Fruit fly (Drosophila melanogaster): ENCODE measurements around the gene Pkd2.

Gene Pkd2

DNA sequence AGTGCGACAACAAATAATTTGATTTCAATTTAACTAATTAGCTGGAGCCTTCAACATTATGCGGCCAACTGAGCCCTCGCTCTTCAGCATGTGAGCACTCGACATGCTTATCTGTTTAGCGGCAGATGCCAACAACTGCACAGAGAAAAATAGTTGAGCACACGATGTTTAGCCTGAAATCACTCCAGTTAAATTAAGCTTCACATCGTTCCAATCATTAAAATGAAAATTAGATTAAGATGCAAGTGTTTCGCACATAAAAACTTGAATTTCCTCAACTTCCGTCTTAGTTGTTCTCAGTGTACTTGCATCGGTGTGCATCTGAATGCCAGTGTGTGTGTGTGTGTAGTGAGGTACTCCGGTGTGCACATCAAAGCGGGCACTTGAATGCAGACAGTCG lies 47.2 kb upstream of the Pkd2 start (continued):
- peak; percentile 49 for TF ChIP-seq CG10267 (tag; optimal IDR thresholded peaks at IDR 0.05)
- TF ChIP-seq Side (GFP tag; optimal IDR thresholded peaks at IDR 0.05): peak; percentile 4
- TF ChIP-seq CG33557 (GFP tag; optimal IDR thresholded peaks at IDR 0.05): peak; percentile 70
- peak; percentile 9 for TF ChIP-seq CG8290 (GFP tag; optimal IDR thresholded peaks at IDR 0.05)
- TF ChIP-seq CG8290 (tag; optimal IDR thresholded peaks at IDR 0.05): no peak
- peak; percentile 48 for TF ChIP-seq Ptx1 (GFP tag; IDR thresholded peaks at IDR 0.05)
- no peak for TF ChIP-seq HHEX (GFP tag; optimal IDR thresholded peaks at IDR 0.05)
- TF ChIP-seq sd (tag; optimal IDR thresholded peaks at IDR 0.05): no peak
- TF ChIP-seq CG14667 (GFP tag; IDR thresholded peaks at IDR 0.05): peak; percentile 40; the same call in 1 of the 2 replicates
- TF ChIP-seq Adf1 (GFP tag; IDR thresholded peaks at IDR 0.05): no peak
- TF ChIP-seq CG2712 (tag; optimal IDR thresholded peaks at IDR 0.05): peak; percentile 59
- TF ChIP-seq MESR4 (GFP tag; optimal IDR thresholded peaks at IDR 0.05): no peak
- TF ChIP-seq Kr (GFP tag; optimal IDR thresholded peaks at IDR 0.05): no peak
- TF ChIP-seq tup (GFP tag; optimal IDR thresholded peaks at IDR 0.05): no peak
- TF ChIP-seq nerfin-2 (GFP tag; IDR thresholded peaks at IDR 0.05; ENCODE audit: partially characterized antibody): no peak
- TF ChIP-seq CG13775 (GFP tag; optimal IDR thresholded peaks at IDR 0.05): peak; percentile 47
- TF ChIP-seq ems (GFP tag; optimal IDR thresholded peaks at IDR 0.05): no peak
- peak; percentile 54 for TF ChIP-seq D19A (tag; optimal IDR thresholded peaks at IDR 0.05)
- TF ChIP-seq jumu (GFP tag; optimal IDR thresholded peaks at IDR 0.05): peak; percentile 56
- peak; percentile 37 for TF ChIP-seq CoRest (tag; optimal IDR thresholded peaks at IDR 0.05)
- TF ChIP-seq zfh1 (GFP tag; IDR thresholded peaks at IDR 0.05): peak; percentile 90
- TF ChIP-seq CG34224 (GFP tag; IDR thresholded peaks at IDR 0.05; ENCODE audit: partially characterized antibody): no peak
- peak; percentile 44 for TF ChIP-seq CG14710 (tag; optimal IDR thresholded peaks at IDR 0.05)
- TF ChIP-seq Hr51 (GFP tag; optimal IDR thresholded peaks at IDR 0.05): peak in 1 of 2 experiments; percentile 2
- TF ChIP-seq lov (optimal IDR thresholded peaks at IDR 0.05): no peak
- TF ChIP-seq lov (GFP tag; IDR thresholded peaks at IDR 0.05): 0 out of 3 replicates have a peak, but pooled peaks have one; percentile 48
- TF ChIP-seq maf-S (GFP tag; optimal IDR thresholded peaks at IDR 0.05): no peak
- peak; percentile 34 for TF ChIP-seq CG10462 (GFP tag; optimal IDR thresholded peaks at IDR 0.05)
- TF ChIP-seq Gsc (GFP tag; IDR thresholded peaks at IDR 0.05): no peak
- TF ChIP-seq B-H1 (GFP tag; IDR thresholded peaks at IDR 0.05): no peak
- TF ChIP-seq grau (tag; optimal IDR thresholded peaks at IDR 0.05): peak; percentile 43
- no peak for TF ChIP-seq oc (tag; optimal IDR thresholded peaks at IDR 0.05)
- TF ChIP-seq Ets97D (GFP tag; optimal IDR thresholded peaks at IDR 0.05): no peak
- peak; percentile 46; the same call in 1 of the 3 replicates for TF ChIP-seq dysf (GFP tag; IDR thresholded peaks at IDR 0.05)
- TF ChIP-seq HLH3B (GFP tag; IDR thresholded peaks at IDR 0.05): peak; percentile 47; the same call in 1 of the 2 replicates
- peak; percentile 44; the same call in 1 of the 2 replicates for TF ChIP-seq lmd (GFP tag; IDR thresholded peaks at IDR 0.05)
- peak; percentile 9 for TF ChIP-seq Myb (GFP tag; optimal IDR thresholded peaks at IDR 0.05)
- TF ChIP-seq CG6254 (GFP tag; optimal IDR thresholded peaks at IDR 0.05): peak; percentile 27
- TF ChIP-seq gcm2 (GFP tag; optimal IDR thresholded peaks at IDR 0.05): no peak
- TF ChIP-seq CG8089 (GFP tag; optimal IDR thresholded peaks at IDR 0.05): peak; percentile 43
- TF ChIP-seq kni (GFP tag; optimal IDR thresholded peaks at IDR 0.05): no peak
- peak; percentile 51 for TF ChIP-seq az2 (GFP tag; optimal IDR thresholded peaks at IDR 0.05)
- TF ChIP-seq CG5953 (GFP tag; IDR thresholded peaks at IDR 0.05): 0 out of 2 replicates have a peak, but pooled peaks have one; percentile 29
- peak; percentile 15 for TF ChIP-seq CG6813 (GFP tag; optimal IDR thresholded peaks at IDR 0.05)
- TF ChIP-seq CG6689 (GFP tag; IDR thresholded peaks at IDR 0.05): peak; percentile 23; the same call in 1 of the 2 replicates
- peak; percentile 2 for TF ChIP-seq Sry-δ (GFP tag; optimal IDR thresholded peaks at IDR 0.05)
- TF ChIP-seq Hr78 (GFP tag; optimal IDR thresholded peaks at IDR 0.05): no peak
- peak; percentile 46; the same call in 1 of the 2 replicates for TF ChIP-seq sob (GFP tag; IDR thresholded peaks at IDR 0.05)
- no peak for TF ChIP-seq prd (optimal IDR thresholded peaks at IDR 0.05)
- TF ChIP-seq prd (GFP tag; IDR thresholded peaks at IDR 0.05): peak; percentile 88
- TF ChIP-seq eve (GFP tag; optimal IDR thresholded peaks at IDR 0.05): peak; percentile 41 to 47

Data from whole organism, embryonic.